Fruit fly (Drosophila melanogaster): ENCODE measurements around the gene Ir7c.

Ir7c gene

DNA sequence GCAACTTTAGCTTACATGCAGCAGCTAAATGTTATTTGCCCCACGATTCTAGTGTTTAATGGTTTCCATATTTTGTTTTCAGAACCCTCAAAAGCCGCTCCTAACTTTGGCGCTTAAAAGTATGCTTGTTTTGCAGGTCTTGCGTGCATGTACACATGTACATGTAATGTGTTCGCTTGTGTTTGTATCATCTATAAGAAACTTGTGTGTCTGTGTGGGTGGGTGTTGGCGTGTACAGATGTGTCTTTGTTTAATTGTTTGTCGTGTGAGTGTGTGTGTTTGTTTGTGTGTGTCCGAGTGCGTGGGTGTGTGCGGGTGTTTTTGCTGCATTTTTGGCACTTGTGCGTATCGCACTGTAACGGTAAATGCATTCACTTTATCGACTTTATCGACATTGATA, 48.9 kb downstream of the Ir7c start:
- no peak for TF ChIP-seq Hr96 (GFP tag; optimal IDR thresholded peaks at IDR 0.05)
- no peak for TF ChIP-seq ovo (GFP tag; optimal IDR thresholded peaks at IDR 0.05)
- TF ChIP-seq CG14711 (tag; optimal IDR thresholded peaks at IDR 0.05) = no peak
- no peak for TF ChIP-seq CG7045 (GFP tag; optimal IDR thresholded peaks at IDR 0.05)
- TF ChIP-seq toe (GFP tag; optimal IDR thresholded peaks at IDR 0.05) = no peak
- TF ChIP-seq CG12768 (GFP tag; optimal IDR thresholded peaks at IDR 0.05) = no peak
- no peak for TF ChIP-seq CG11617 (GFP tag; optimal IDR thresholded peaks at IDR 0.05)
- TF ChIP-seq CG5204 (GFP tag; optimal IDR thresholded peaks at IDR 0.05) = no peak
- no peak for TF ChIP-seq Mnt (GFP tag; optimal IDR thresholded peaks at IDR 0.05)
- TF ChIP-seq Crg-1 (GFP tag; optimal IDR thresholded peaks at IDR 0.05) = no peak
- TF ChIP-seq Clk (GFP tag; optimal IDR thresholded peaks at IDR 0.05) = no peak
- no peak for TF ChIP-seq tj (GFP tag; optimal IDR thresholded peaks at IDR 0.05)
- no peak for TF ChIP-seq pad (GFP tag; optimal IDR thresholded peaks at IDR 0.05)
- TF ChIP-seq cnc (optimal IDR thresholded peaks at IDR 0.05) = no peak
- TF ChIP-seq CG7101 (tag; optimal IDR thresholded peaks at IDR 0.05) = no peak
- TF ChIP-seq bab1 (GFP tag; optimal IDR thresholded peaks at IDR 0.05) = no peak
- no peak for TF ChIP-seq CG33017 (tag; optimal IDR thresholded peaks at IDR 0.05)
- no peak for TF ChIP-seq CG1620 (GFP tag; optimal IDR thresholded peaks at IDR 0.05)

- TF ChIP-seq cnc (optimal IDR thresholded peaks at IDR 0.05) = no peak
- no peak for TF ChIP-seq CG14711 (tag; optimal IDR thresholded peaks at IDR 0.05)
- no peak for TF ChIP-seq CG33017 (tag; optimal IDR thresholded peaks at IDR 0.05)
- TF ChIP-seq CG5204 (GFP tag; optimal IDR thresholded peaks at IDR 0.05) = no peak
- TF ChIP-seq bab1 (GFP tag; optimal IDR thresholded peaks at IDR 0.05) = no peak
- TF ChIP-seq Mnt (GFP tag; optimal IDR thresholded peaks at IDR 0.05) = no peak
- TF ChIP-seq cic (GFP tag; optimal IDR thresholded peaks at IDR 0.05) = no peak
- TF ChIP-seq tj (GFP tag; optimal IDR thresholded peaks at IDR 0.05) = no peak
- no peak for TF ChIP-seq CG7045 (GFP tag; optimal IDR thresholded peaks at IDR 0.05)
- no peak for TF ChIP-seq kay (GFP tag; ENCODE audit: borderline replicate concordance)
- TF ChIP-seq CG1620 (GFP tag; optimal IDR thresholded peaks at IDR 0.05) = no peak
- no peak for TF ChIP-seq Hr96 (GFP tag; optimal IDR thresholded peaks at IDR 0.05)
- no peak for TF ChIP-seq toe (GFP tag; optimal IDR thresholded peaks at IDR 0.05)
- no peak for TF ChIP-seq CG7101 (tag; optimal IDR thresholded peaks at IDR 0.05)
Observed at dm6 chrX:7924913-7925312, 50.7 kb downstream of the Ir7c start.
